Fruit fly (Drosophila melanogaster): ENCODE results near the gene mRpS6.

Gene mRpS6

DNA sequence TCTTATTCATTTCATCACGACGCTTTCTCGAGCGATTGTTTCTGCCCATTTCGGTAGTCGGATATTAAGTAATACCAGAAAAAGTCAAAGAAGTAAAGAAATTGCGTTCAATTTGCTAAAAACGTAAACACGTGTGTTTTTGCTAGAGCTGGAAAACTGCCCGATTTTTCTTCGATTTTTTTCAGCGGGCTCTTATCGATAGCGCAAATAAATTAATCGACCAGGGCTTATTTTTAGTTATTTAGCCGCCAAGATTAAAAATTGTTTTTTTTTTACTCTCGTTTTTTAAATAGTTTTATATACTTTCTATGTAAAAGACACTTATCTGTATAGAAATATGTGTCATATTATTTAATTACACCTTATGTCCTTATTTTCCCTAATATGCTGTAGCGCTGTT is 41.6 kb downstream of the mRpS6 start, which contains the start of gene CG15019 (continued):
- TF ChIP-seq sna (GFP tag; IDR thresholded peaks at IDR 0.05; ENCODE audit: partially characterized antibody): peak; percentile 76; the same call in 1 of the 2 replicates
- 0 out of 2 replicates have a peak, but pooled peaks have one; percentile 43 for TF ChIP-seq inv (GFP tag; IDR thresholded peaks at IDR 0.05; ENCODE audit: partially characterized antibody)
- TF ChIP-seq CG6689 (GFP tag; IDR thresholded peaks at IDR 0.05): no peak
- TF ChIP-seq Lpt (GFP tag; optimal IDR thresholded peaks at IDR 0.05): no peak
- TF ChIP-seq trem (tag; optimal IDR thresholded peaks at IDR 0.05): peak; percentile 10
- TF ChIP-seq HmgD (GFP tag; optimal IDR thresholded peaks at IDR 0.05): no peak
- peak; percentile 65 for TF ChIP-seq CG6791 (GFP tag; IDR thresholded peaks at IDR 0.05; ENCODE audit: partially characterized antibody)
- peak; percentile 82 for TF ChIP-seq unc-4 (GFP tag; IDR thresholded peaks at IDR 0.05; ENCODE audit: partially characterized antibody)
- TF ChIP-seq bigmax (GFP tag; optimal IDR thresholded peaks at IDR 0.05): no peak
- TF ChIP-seq vfl (GFP tag; optimal IDR thresholded peaks at IDR 0.05): no peak
- TF ChIP-seq CG1024 (GFP tag; IDR thresholded peaks at IDR 0.05): no peak
- TF ChIP-seq CG34224 (GFP tag; IDR thresholded peaks at IDR 0.05; ENCODE audit: partially characterized antibody): peak; percentile 72
- no peak for TF ChIP-seq Jarid2 (GFP tag; optimal IDR thresholded peaks at IDR 0.05)
- no peak for TF ChIP-seq CG7556 (GFP tag; optimal IDR thresholded peaks at IDR 0.05)
- no peak for TF ChIP-seq slp2 (GFP tag; optimal IDR thresholded peaks at IDR 0.05)
- no peak for TF ChIP-seq Awh (GFP tag; IDR thresholded peaks at IDR 0.05)
- no peak for TF ChIP-seq toy (GFP tag; IDR thresholded peaks at IDR 0.05)
- peak; percentile 8 for TF ChIP-seq stwl (tag; optimal IDR thresholded peaks at IDR 0.05)
- TF ChIP-seq CG2875 (GFP tag; optimal IDR thresholded peaks at IDR 0.05): no peak
- no peak for TF ChIP-seq crol (GFP tag; IDR thresholded peaks at IDR 0.05)
- no peak for TF ChIP-seq CG8765 (GFP tag; IDR thresholded peaks at IDR 0.05)
- no peak for TF ChIP-seq CG32772 (GFP tag; IDR thresholded peaks at IDR 0.05)
- 0 out of 2 replicates have a peak, but pooled peaks have one; percentile 51 for TF ChIP-seq nerfin-2 (GFP tag; IDR thresholded peaks at IDR 0.05; ENCODE audit: partially characterized antibody)
- peak; percentile 74 for TF ChIP-seq MESR4 (GFP tag; optimal IDR thresholded peaks at IDR 0.05)
- no peak for TF ChIP-seq ci (GFP tag; IDR thresholded peaks at IDR 0.05)
- no peak for TF ChIP-seq CG15269 (tag; optimal IDR thresholded peaks at IDR 0.05)
- TF ChIP-seq hbn (GFP tag; IDR thresholded peaks at IDR 0.05; ENCODE audit: partially characterized antibody): peak; percentile 75
- TF ChIP-seq scrt (GFP tag; optimal IDR thresholded peaks at IDR 0.05): no peak
- TF ChIP-seq Eip74EF (GFP tag; optimal IDR thresholded peaks at IDR 0.05): no peak
- TF ChIP-seq Hey (tag; optimal IDR thresholded peaks at IDR 0.05): no peak
- TF ChIP-seq Ravus (GFP tag; IDR thresholded peaks at IDR 0.05): no peak
- TF ChIP-seq sqz (GFP tag; optimal IDR thresholded peaks at IDR 0.05): peak; percentile 76
- TF ChIP-seq Elba2 (GFP tag; optimal IDR thresholded peaks at IDR 0.05): no peak
- TF ChIP-seq MTF-1 (GFP tag; optimal IDR thresholded peaks at IDR 0.05; ENCODE audit: borderline replicate concordance): no peak
- no peak for TF ChIP-seq B-H2 (GFP tag; optimal IDR thresholded peaks at IDR 0.05)

DNA sequence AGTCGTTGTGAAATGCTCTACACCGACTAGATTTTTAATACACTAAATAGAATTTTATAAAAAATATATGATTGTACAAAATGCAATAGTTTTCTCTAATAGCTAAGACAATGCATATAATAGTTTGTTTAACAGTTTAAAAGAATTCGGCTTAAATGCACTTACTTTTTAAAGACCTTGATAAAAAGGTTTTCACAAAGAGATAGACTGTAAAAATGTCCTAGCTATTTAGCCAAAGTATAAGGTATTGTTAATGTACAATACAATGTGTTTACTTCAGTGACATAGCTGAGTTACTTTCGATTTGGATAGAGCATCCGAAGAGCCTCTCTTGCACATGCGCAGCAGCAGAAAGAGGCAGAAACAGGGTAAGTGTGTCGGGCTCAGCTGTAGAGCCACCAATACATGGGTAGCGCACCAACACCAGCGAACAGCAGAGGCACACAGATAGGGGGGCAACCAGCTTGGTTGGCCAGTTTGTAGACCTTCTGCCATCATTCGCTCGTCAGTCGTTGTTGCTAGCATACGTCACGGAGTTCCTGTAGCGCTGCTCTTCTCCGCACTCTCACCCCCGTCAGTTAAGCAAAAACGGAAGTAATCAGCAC is 42.4 kb downstream of the mRpS6 start, which contains the start of gene TP53INP:
TSS of gene TP53INP (plus strand) at position 291 of the 605 bp plus-strand sequence.
- TF ChIP-seq CG12769 (tag; optimal IDR thresholded peaks at IDR 0.05) (peak; percentile 52), Dbx (GFP tag; IDR thresholded peaks at IDR 0.05) (peak; percentile 56; the same call in 1 of the 3 replicates), CG2202 (tag; optimal IDR thresholded peaks at IDR 0.05) (peak; percentile 76), Asciz (GFP tag; optimal IDR thresholded peaks at IDR 0.05) (peak; percentile 81), CG14710 (tag; optimal IDR thresholded peaks at IDR 0.05) (peak; percentile 91), kni (GFP tag; optimal IDR thresholded peaks at IDR 0.05) (peak; percentile 67), CG8281 (tag; optimal IDR thresholded peaks at IDR 0.05) (peak; percentile 58), HLHmδ (GFP tag; optimal IDR thresholded peaks at IDR 0.05) (peak; percentile 67), ken (GFP tag; IDR thresholded peaks at IDR 0.05) (peak; percentile 72; the same call in 2 of the 3 replicates), dpn (GFP tag; optimal IDR thresholded peaks at IDR 0.05) (peak; percentile 72 to 86), CG10654 (GFP tag; optimal IDR thresholded peaks at IDR 0.05) (peak; percentile 74), ro (GFP tag; IDR thresholded peaks at IDR 0.05) (peak; percentile 24; the same call in 1 of the 2 replicates), CG8388 (GFP tag; optimal IDR thresholded peaks at IDR 0.05) (peak; percentile 89), CG2129 (GFP tag; IDR thresholded peaks at IDR 0.05; ENCODE audit: partially characterized antibody) (no peak), Kr (GFP tag; optimal IDR thresholded peaks at IDR 0.05) (no peak), CG8478 (optimal IDR thresholded peaks at IDR 0.05) (peak; percentile 23)
